Worm (Caenorhabditis elegans) whole organism, L4/young adult: ENCODE measurements around the gene mtl-2.

ENCODE experiments used
- dao-5 ChIP-seq: sonication (generic microtip); optimal IDR thresholded peaks from 2 replicates; lab custom pipeline; 2016; ENCODE audit warnings: missing genotype, missing genetic modification characterization, moderate library complexity, missing compliant biosample characterization
- him-1 ChIP-seq: sonication (generic microtip); optimal IDR thresholded peaks from 2 replicates; lab custom pipeline; 2016; ENCODE audit warnings: missing genotype, missing genetic modification reagents, missing genetic modification characterization, missing compliant biosample characterization

- TF ChIP-seq dao-5 (tag; lab: Kevin White, UChicago) (no peak), him-1 (tag; lab: Kevin White, UChicago) (no peak)
These were observed 4.1 kb downstream of the mtl-2 start, which contains the start of gene end-3 for ce11 chrV:14014395-14014794.
